Fruit fly (Drosophila melanogaster): Measurements from ENCODE around the gene CG31115.

CG31115 gene

DNA sequence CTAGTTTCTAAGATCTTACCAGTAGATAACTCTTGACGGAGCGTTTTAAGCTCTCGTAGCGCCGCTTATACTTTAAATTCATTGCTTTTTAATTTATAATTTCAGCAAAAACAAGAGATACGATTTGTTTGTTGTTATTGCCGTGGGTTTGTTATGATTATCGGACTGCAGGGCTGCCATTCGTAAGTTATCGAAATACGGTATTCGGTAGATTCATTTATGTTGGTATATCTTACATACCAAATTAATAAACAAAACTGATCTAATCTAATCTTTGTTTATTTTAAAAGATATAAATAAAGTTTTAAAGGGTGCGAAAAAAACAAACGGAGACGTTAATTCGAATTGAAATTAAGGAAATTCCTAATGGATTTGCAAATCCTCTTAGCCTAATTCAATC is 19.3 kb downstream of the CG31115 start, which contains the start of the genes CG31111 and stac (continued):
- TF ChIP-seq CG12071 (GFP tag; optimal IDR thresholded peaks at IDR 0.05) (no peak), CG17802 (tag; optimal IDR thresholded peaks at IDR 0.05) (no peak), grau (tag; optimal IDR thresholded peaks at IDR 0.05) (peak; percentile 14), CG7372 (GFP tag; IDR thresholded peaks at IDR 0.05) (no peak), PHDP (tag; optimal IDR thresholded peaks at IDR 0.05) (peak; percentile 20), row (GFP tag; IDR thresholded peaks at IDR 0.05) (no peak; the same call in 2 of the 3 replicates), B-H2 (GFP tag; optimal IDR thresholded peaks at IDR 0.05) (no peak), CG9797 (GFP tag; optimal IDR thresholded peaks at IDR 0.05) (peak; percentile 46), CG4404 (GFP tag; IDR thresholded peaks at IDR 0.05) (no peak), Six4 (GFP tag; optimal IDR thresholded peaks at IDR 0.05) (no peak), lab (GFP tag; optimal IDR thresholded peaks at IDR 0.05) (no peak), da (GFP tag; optimal IDR thresholded peaks at IDR 0.05) (no peak), CG14710 (tag; optimal IDR thresholded peaks at IDR 0.05) (peak; percentile 17), Med (GFP tag) (peak; percentile 61), sens (GFP tag) (peak; percentile 53), CG17328 (GFP tag; IDR thresholded peaks at IDR 0.05) (no peak), CG18764 (GFP tag; optimal IDR thresholded peaks at IDR 0.05) (no peak), Vsx1 (GFP tag; optimal IDR thresholded peaks at IDR 0.05) (no peak), cg (GFP tag; optimal IDR thresholded peaks at IDR 0.05) (no peak), CG31365 (tag; optimal IDR thresholded peaks at IDR 0.05) (no peak), CG31388 (GFP tag; optimal IDR thresholded peaks at IDR 0.05) (no peak), unpg (GFP tag; optimal IDR thresholded peaks at IDR 0.05) (no peak), bcd (GFP tag; optimal IDR thresholded peaks at IDR 0.05) (no peak), CG9932 (GFP tag; IDR thresholded peaks at IDR 0.05) (no peak), CG5953 (GFP tag; IDR thresholded peaks at IDR 0.05) (no peak), CG32772 (GFP tag; IDR thresholded peaks at IDR 0.05) (no peak), CG42726 (GFP tag; IDR thresholded peaks at IDR 0.05; ENCODE audit: partially characterized antibody) (no peak), trem (tag; optimal IDR thresholded peaks at IDR 0.05) (peak; percentile 90), sd (tag; optimal IDR thresholded peaks at IDR 0.05) (peak; percentile 14), CG17612 (GFP tag; IDR thresholded peaks at IDR 0.05) (no peak), tap (tag; optimal IDR thresholded peaks at IDR 0.05) (no peak), Eip74EF (GFP tag; optimal IDR thresholded peaks at IDR 0.05) (peak in 1 of 2 experiments; percentile 10), CG7928 (GFP tag; optimal IDR thresholded peaks at IDR 0.05) (peak; percentile 8), CG2712 (tag; optimal IDR thresholded peaks at IDR 0.05) (peak; percentile 5), dysf (GFP tag; IDR thresholded peaks at IDR 0.05) (no peak), Rx (GFP tag; IDR thresholded peaks at IDR 0.05) (no peak), Ets65A (GFP tag) (no peak), CG13296 (GFP tag; optimal IDR thresholded peaks at IDR 0.05) (no peak), CG8924 (tag; optimal IDR thresholded peaks at IDR 0.05) (peak; percentile 37), CG10267 (tag; optimal IDR thresholded peaks at IDR 0.05) (peak; percentile 4), sens-2 (GFP tag; IDR thresholded peaks at IDR 0.05) (no peak), rib (GFP tag; IDR thresholded peaks at IDR 0.05) (no peak), insv (GFP tag; optimal IDR thresholded peaks at IDR 0.05) (no peak), Doc2 (GFP tag; IDR thresholded peaks at IDR 0.05) (no peak), exex (tag; optimal IDR thresholded peaks at IDR 0.05) (peak; percentile 29), BEAF-32 (GFP tag; optimal IDR thresholded peaks at IDR 0.05) (peak; percentile 29), pum (GFP tag; optimal IDR thresholded peaks at IDR 0.05) (no peak), CG30403 (GFP tag; optimal IDR thresholded peaks at IDR 0.05) (no peak), CG11560 (tag; IDR thresholded peaks at IDR 0.05) (no peak), CG14050 (GFP tag; IDR thresholded peaks at IDR 0.05) (no peak), Nf-YA (GFP tag; IDR thresholded peaks at IDR 0.05) (no peak), CG30020 (tag; optimal IDR thresholded peaks at IDR 0.05) (peak; percentile 76)
